Fruit fly (Drosophila melanogaster) whole organism, embryonic: Measurements from ENCODE around the gene CG46463.
A peak's percentile ranks its signal among the peaks of the same experiment; 100 is the strongest.

Experiments
- Abd-B ChIP-seq: fragments of 200-800 bp; sonication (Bioruptor generic); optimal IDR thresholded peaks from 2 replicates; lab custom pipeline; 2018; ENCODE audit warnings: missing biosample characterization, mild to moderate bottlenecking, missing genetic modification characterization, moderate library complexity
- Ada2b ChIP-seq: fragments of 200-800 bp; sonication (Bioruptor generic); IDR thresholded peaks from 2 replicates; pipeline ENCODE4 v1.3.6; 2022; ENCODE audit warnings: missing biosample characterization, missing genetic modification characterization
- Atf6 ChIP-seq: fragments of 200-800 bp; sonication (Bioruptor generic); IDR thresholded peaks from 2 replicates; pipeline ENCODE4 v1.3.6; 2022; ENCODE audit warnings: missing biosample characterization, missing genetic modification characterization
- CG10267 ChIP-seq: fragments of 200-800 bp; sonication (Bioruptor generic); optimal IDR thresholded peaks from 2 replicates; lab custom pipeline; 2018; ENCODE audit warnings: missing biosample characterization, mild to moderate bottlenecking, missing genetic modification characterization, moderate library complexity
- CG10274 ChIP-seq: fragments of 200-800 bp; sonication (Bioruptor generic); optimal IDR thresholded peaks from 3 replicates; lab custom pipeline; 2017; ENCODE audit warnings: missing biosample characterization, mild to moderate bottlenecking, missing genetic modification characterization
- CG10431 ChIP-seq: fragments of 200-800 bp; sonication (Bioruptor generic); optimal IDR thresholded peaks from 3 replicates; lab custom pipeline; 2018; ENCODE audit warnings: missing biosample characterization, mild to moderate bottlenecking, missing genetic modification characterization
- CG12071 ChIP-seq: fragments of 200-800 bp; sonication (Bioruptor generic); optimal IDR thresholded peaks from 3 replicates; lab custom pipeline; 2018; ENCODE audit warnings: missing biosample characterization, mild to moderate bottlenecking, missing genetic modification characterization
- CG12155 ChIP-seq: fragments of 200-800 bp; sonication (Bioruptor generic); optimal IDR thresholded peaks from 3 replicates; lab custom pipeline; 2016; ENCODE audit warnings: missing biosample characterization, missing genetic modification characterization
- CG12236 ChIP-seq: fragments of 200-800 bp; sonication (Bioruptor generic); optimal IDR thresholded peaks from 2 replicates; lab custom pipeline; 2016; ENCODE audit warnings: missing biosample characterization, missing genetic modification characterization
- CG12769 ChIP-seq: fragments of 200-800 bp; sonication (Bioruptor generic); optimal IDR thresholded peaks from 2 replicates; lab custom pipeline; 2019; ENCODE audit warnings: missing biosample characterization, mild to moderate bottlenecking, missing genetic modification characterization, moderate library complexity
- CG13624 ChIP-seq: fragments of 200-800 bp; sonication (Bioruptor generic); optimal IDR thresholded peaks from 2 replicates; lab custom pipeline; 2016; ENCODE audit warnings: missing biosample characterization, missing genetic modification characterization
- CG15601 ChIP-seq: fragments of 200-800 bp; sonication (Bioruptor generic); optimal IDR thresholded peaks from 3 replicates; lab custom pipeline; 2019; ENCODE audit warnings: missing biosample characterization, mild to moderate bottlenecking, missing genetic modification characterization, moderate library complexity
- CG1603 ChIP-seq: fragments of 200-800 bp; sonication (Bioruptor generic); optimal IDR thresholded peaks from 2 replicates; lab custom pipeline; 2019; ENCODE audit warnings: missing biosample characterization, mild to moderate bottlenecking, missing genetic modification characterization, moderate library complexity
- CG17361 ChIP-seq: fragments of 200-800 bp; sonication (Bioruptor generic); IDR thresholded peaks from 3 replicates; pipeline ENCODE4 v1.3.6; 2022; ENCODE audit warnings: missing biosample characterization, missing genetic modification characterization
- CG17568 ChIP-seq: fragments of 200-800 bp; sonication (Bioruptor generic); optimal IDR thresholded peaks from 2 replicates; lab custom pipeline; 2018; ENCODE audit warnings: missing biosample characterization, mild to moderate bottlenecking, missing genetic modification characterization, moderate library complexity
- CG18476 ChIP-seq: fragments of 200-800 bp; sonication (Bioruptor generic); optimal IDR thresholded peaks from 2 replicates; lab custom pipeline; 2016; ENCODE audit warnings: missing biosample characterization, mild to moderate bottlenecking, missing genetic modification characterization
- CG18599 ChIP-seq: fragments of 200-800 bp; sonication (Bioruptor generic); optimal IDR thresholded peaks from 3 replicates; lab custom pipeline; 2017; ENCODE audit warnings: missing biosample characterization, missing genetic modification characterization, mild to moderate bottlenecking, moderate library complexity, missing genetic modification reagents
- CG2712 ChIP-seq: fragments of 200-800 bp; optimal IDR thresholded peaks from 3 replicates; lab custom pipeline; 2019; ENCODE audit warnings: missing biosample characterization, mild to moderate bottlenecking, missing genetic modification characterization, moderate library complexity
- CG34376 ChIP-seq: fragments of 200-800 bp; sonication (Bioruptor generic); optimal IDR thresholded peaks from 2 replicates; lab custom pipeline; 2018; ENCODE audit warnings: missing biosample characterization, mild to moderate bottlenecking, missing genetic modification characterization
- CG6272 ChIP-seq: fragments of 200-800 bp; sonication (Bioruptor generic); IDR thresholded peaks from 2 replicates; pipeline ENCODE4 v1.3.6; 2022; ENCODE audit warnings: missing biosample characterization, missing genetic modification characterization
- Dfd ChIP-seq, 2 experiments: fragments of >200 bp; optimal IDR thresholded peaks; 2 replicates each; lab custom pipeline; 2017; ENCODE audit warnings: missing biosample characterization in 2 of 2, missing genetic modification characterization in 2 of 2
- Gsc ChIP-seq: fragments of 200-800 bp; sonication (Bioruptor generic); IDR thresholded peaks from 2 replicates; pipeline ENCODE4 v1.3.6; 2022; ENCODE audit warnings: missing biosample characterization, missing genetic modification characterization
- Gug ChIP-seq: fragments of 200-800 bp; sonication (Bioruptor generic); IDR thresholded peaks from 4 replicates; pipeline ENCODE4 v1.3.6; 2022; ENCODE audit warnings: missing biosample characterization, missing genetic modification characterization
- Hmx ChIP-seq: fragments of 200-800 bp; sonication (Bioruptor generic); optimal IDR thresholded peaks from 2 replicates; lab custom pipeline; 2016; ENCODE audit warnings: missing biosample characterization, missing genetic modification characterization
- MESR4 ChIP-seq: fragments of 200-800 bp; sonication (Bioruptor generic); optimal IDR thresholded peaks from 2 replicates; lab custom pipeline; 2018; ENCODE audit warnings: missing biosample characterization, mild to moderate bottlenecking, missing genetic modification characterization, moderate library complexity
- NC2β ChIP-seq: fragments of 200-800 bp; sonication (Bioruptor generic); optimal IDR thresholded peaks from 2 replicates; lab custom pipeline; 2016; ENCODE audit warnings: missing biosample characterization, missing genetic modification characterization
- NfI ChIP-seq: fragments of 200-800 bp; sonication (Bioruptor generic); optimal IDR thresholded peaks from 3 replicates; lab custom pipeline; 2018; ENCODE audit warnings: missing biosample characterization, mild to moderate bottlenecking, missing genetic modification characterization, moderate library complexity
- PHDP ChIP-seq: fragments of 200-800 bp; sonication (Bioruptor generic); optimal IDR thresholded peaks from 3 replicates; lab custom pipeline; 2018; ENCODE audit warnings: missing biosample characterization, mild to moderate bottlenecking, missing genetic modification characterization, moderate library complexity
- Pdp1 ChIP-seq, 2 experiments: fragments of 200-800 bp; sonication (Bioruptor generic); optimal IDR thresholded peaks; 3 replicates each; lab custom pipeline; 2016; ENCODE audit warnings: missing biosample characterization in 2 of 2, missing genetic modification characterization in 2 of 2, mild to moderate bottlenecking in 1 of 2, moderate library complexity in 1 of 2
- Sox102F ChIP-seq: fragments of 200-800 bp; sonication (Bioruptor generic); optimal IDR thresholded peaks from 2 replicates; lab custom pipeline; 2018; ENCODE audit warnings: missing biosample characterization, mild to moderate bottlenecking, missing genetic modification characterization, moderate library complexity
- Tbp ChIP-seq: fragments of >200 bp; optimal IDR thresholded peaks from 2 replicates; lab custom pipeline; 2018; ENCODE audit warnings: missing biosample characterization, missing genetic modification characterization
- ac ChIP-seq: fragments of 200-800 bp; sonication (Bioruptor generic); optimal IDR thresholded peaks from 3 replicates; lab custom pipeline; 2017; ENCODE audit warnings: missing biosample characterization, mild to moderate bottlenecking, missing genetic modification characterization
- al ChIP-seq: fragments of 200-800 bp; sonication (Bioruptor generic); IDR thresholded peaks from 2 replicates; pipeline ENCODE4 v1.3.6; 2022; ENCODE audit warnings: missing biosample characterization, missing genetic modification characterization
- ash1 ChIP-seq: fragments of 200-800 bp; sonication (Bioruptor generic); optimal IDR thresholded peaks from 2 replicates; lab custom pipeline; 2018; ENCODE audit warnings: missing biosample characterization, mild to moderate bottlenecking, missing genetic modification characterization
- cwo ChIP-seq: fragments of 200-800 bp; sonication (Bioruptor generic); optimal IDR thresholded peaks from 3 replicates; lab custom pipeline; 2017; ENCODE audit warnings: missing biosample characterization, missing genetic modification characterization, mild to moderate bottlenecking, moderate library complexity, missing genetic modification reagents
- dmrt11E ChIP-seq: fragments of 200-800 bp; sonication (Bioruptor generic); optimal IDR thresholded peaks from 3 replicates; lab custom pipeline; 2018; ENCODE audit warnings: missing biosample characterization, mild to moderate bottlenecking, missing genetic modification characterization, moderate library complexity
- gsb ChIP-seq: fragments of 200-800 bp; sonication (Bioruptor generic); IDR thresholded peaks from 2 replicates; pipeline ENCODE4 v1.3.6; 2022; ENCODE audit warnings: missing biosample characterization, missing genetic modification characterization
- hb ChIP-seq: fragments of 200-800 bp; sonication (Bioruptor generic); IDR thresholded peaks from 3 replicates; pipeline ENCODE4 v1.3.6; 2022; ENCODE audit warnings: missing biosample characterization, missing genetic modification characterization; ENCODE audit not compliant: partially characterized antibody
- her ChIP-seq: fragments of 200-800 bp; sonication (Bioruptor generic); optimal IDR thresholded peaks from 2 replicates; lab custom pipeline; 2016; ENCODE audit warnings: missing biosample characterization, missing genetic modification characterization
- jumu ChIP-seq: fragments of 200-800 bp; sonication (Bioruptor generic); optimal IDR thresholded peaks from 3 replicates; lab custom pipeline; 2016; ENCODE audit warnings: missing biosample characterization, missing genetic modification characterization
- knrl ChIP-seq: fragments of 200-800 bp; sonication (Bioruptor generic); IDR thresholded peaks from 3 replicates; pipeline ENCODE4 v1.3.6; 2022; ENCODE audit warnings: missing biosample characterization, missing genetic modification characterization; ENCODE audit not compliant: partially characterized antibody
- sens-2 ChIP-seq: fragments of 200-800 bp; sonication (Bioruptor generic); IDR thresholded peaks from 2 replicates; pipeline ENCODE4 v1.3.6; 2022; ENCODE audit warnings: missing biosample characterization, missing genetic modification characterization
- shn ChIP-seq: fragments of 200-800 bp; sonication (Bioruptor generic); optimal IDR thresholded peaks from 3 replicates; lab custom pipeline; 2016; ENCODE audit warnings: missing biosample characterization, missing genetic modification characterization
- stwl ChIP-seq: fragments of 200-800 bp; sonication (Bioruptor generic); optimal IDR thresholded peaks from 3 replicates; lab custom pipeline; 2018; ENCODE audit warnings: missing biosample characterization, mild to moderate bottlenecking, missing genetic modification characterization, moderate library complexity
- trh ChIP-seq: fragments of 200-800 bp; sonication (Bioruptor generic); optimal IDR thresholded peaks from 2 replicates; lab custom pipeline; 2016; ENCODE audit warnings: missing biosample characterization, missing genetic modification characterization
- tup ChIP-seq: fragments of 200-800 bp; sonication (Bioruptor generic); optimal IDR thresholded peaks from 2 replicates; lab custom pipeline; 2016; ENCODE audit warnings: missing biosample characterization, mild to moderate bottlenecking, missing genetic modification characterization, moderate library complexity
- zf30C ChIP-seq: fragments of 200-800 bp; sonication (Bioruptor generic); optimal IDR thresholded peaks from 3 replicates; lab custom pipeline; 2018; ENCODE audit warnings: missing biosample characterization, mild to moderate bottlenecking, missing genetic modification characterization

The CG46463 gene

DNA sequence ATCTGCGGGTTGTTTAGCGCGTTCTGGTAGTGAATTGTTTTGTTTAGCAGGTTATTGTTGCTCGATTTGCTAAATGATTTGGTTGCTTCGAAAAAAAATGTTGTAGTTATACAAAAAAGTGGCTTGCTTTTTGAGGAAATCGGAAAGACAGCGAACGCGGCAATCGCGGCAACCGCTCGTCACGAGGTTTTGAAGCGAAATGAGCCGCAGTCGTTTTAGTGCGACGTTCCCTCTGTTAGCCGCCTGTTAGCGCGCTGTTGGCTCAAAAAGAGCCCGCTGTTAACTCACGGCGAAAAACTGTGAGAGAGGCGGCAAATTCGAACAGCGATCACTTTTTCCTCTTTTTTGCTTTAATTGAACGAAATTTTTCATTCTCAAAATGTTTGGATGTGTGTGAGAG is 43.4 kb upstream of the CG46463 start (continued):
- no peak for TF ChIP-seq CG12155 (GFP tag; lab: Kevin White, UChicago)
- TF ChIP-seq trh (GFP tag; lab: Kevin White, UChicago): no peak
- no peak for TF ChIP-seq Tbp (GFP tag; lab: Kevin White, UChicago)
- TF ChIP-seq sens-2 (GFP tag; lab: Robert Waterston, UW): no peak
- TF ChIP-seq CG18599: no peak
- TF ChIP-seq her (GFP tag; lab: Kevin White, UChicago): peak; percentile 97
- no peak for TF ChIP-seq CG10274 (GFP tag; lab: Kevin White, UChicago)
- TF ChIP-seq Gug (GFP tag; lab: Robert Waterston, UW): no peak
- no peak for TF ChIP-seq CG1603
- no peak for TF ChIP-seq Gsc (GFP tag; lab: Robert Waterston, UW)
- TF ChIP-seq CG17568: no peak
- no peak for TF ChIP-seq Ada2b (GFP tag; lab: Robert Waterston, UW)
- peak; percentile 7 for TF ChIP-seq PHDP
- TF ChIP-seq cwo: no peak
- TF ChIP-seq, all 482 proteins: peak for 40

dm6 chr3L:3418207-3419086 is 42.7 kb upstream of the CG46463 start:
- TF ChIP-seq al (peak; percentile 78), ash1 (GFP tag; lab: Kevin White, UChicago) (peak; percentile 90), Pdp1 (GFP tag; optimal IDR thresholded peaks at IDR 0.05; lab: Kevin White, UChicago) (peak; percentile 43 to 52), Sox102F (peak; percentile 81), CG15601 (tag; lab: Kevin White, UChicago) (peak; percentile 32), knrl (GFP tag; lab: Robert Waterston, UW) (peak; percentile 46; the same call in 2 of the 3 replicates), CG12071 (peak; percentile 81), NfI (GFP tag; lab: Kevin White, UChicago) (peak; percentile 78), hb (no peak), CG17361 (peak; percentile 53; the same call in 1 of the 3 replicates), Dfd (GFP tag; optimal IDR thresholded peaks at IDR 0.05; lab: Kevin White, UChicago) (no peak), gsb (GFP tag; lab: Robert Waterston, UW) (peak; percentile 59), dmrt11E (no peak), CG12769 (peak; percentile 96), ac (GFP tag; lab: Kevin White, UChicago) (no peak), zf30C (GFP tag; lab: Kevin White, UChicago) (no peak), CG10267 (tag; lab: Kevin White, UChicago) (peak; percentile 33), CG10431 (GFP tag; lab: Kevin White, UChicago) (peak; percentile 27), CG2712 (tag; lab: Kevin White, UChicago) (peak; percentile 61), Atf6 (GFP tag; lab: Robert Waterston, UW) (peak; percentile 80), CG13624 (GFP tag; lab: Kevin White, UChicago) (peak; percentile 75), Hmx (no peak), CG18476 (GFP tag; lab: Kevin White, UChicago) (peak; percentile 77), shn (GFP tag; lab: Kevin White, UChicago) (peak; percentile 65), MESR4 (GFP tag; lab: Kevin White, UChicago) (no peak), Abd-B (GFP tag; lab: Kevin White, UChicago) (peak; percentile 30), NC2β (GFP tag; lab: Kevin White, UChicago) (no peak), jumu (GFP tag; lab: Kevin White, UChicago) (peak; percentile 44), tup (no peak), stwl (no peak), CG6272 (GFP tag; lab: Robert Waterston, UW) (peak; percentile 76), CG12236 (GFP tag; lab: Kevin White, UChicago) (no peak), CG34376 (GFP tag; lab: Kevin White, UChicago) (peak; percentile 93)
